Fruit fly (Drosophila melanogaster): Measurements from ENCODE around the gene CG11714.
A peak's percentile ranks its signal among the peaks of the same experiment; 100 is the strongest.

The CG11714 gene

DNA sequence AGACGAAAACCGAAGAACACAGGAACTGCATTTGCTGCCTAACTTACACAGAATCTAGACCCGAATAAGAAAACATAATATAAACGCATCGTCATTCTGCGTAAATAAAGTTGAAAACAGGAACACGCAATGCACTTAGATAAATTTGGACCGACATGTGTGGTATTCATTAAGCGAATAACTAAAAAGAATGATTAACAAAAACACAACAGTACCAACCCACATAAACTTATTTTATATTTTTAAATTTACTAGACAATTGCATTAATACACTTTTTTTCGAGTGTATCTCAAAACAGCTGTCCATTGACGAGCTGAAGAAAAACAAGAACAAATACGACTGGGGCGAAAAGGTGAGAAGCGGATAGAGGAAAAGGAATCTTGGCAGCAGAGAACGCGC, 31.8 kb upstream of the CG11714 start (continued):
- TF ChIP-seq CG17186 (GFP tag; optimal IDR thresholded peaks at IDR 0.05), result peak; percentile 52
- no peak for TF ChIP-seq luna (GFP tag; optimal IDR thresholded peaks at IDR 0.05)
- TF ChIP-seq Jarid2 (GFP tag; optimal IDR thresholded peaks at IDR 0.05), result no peak
- TF ChIP-seq CG16863 (GFP tag; optimal IDR thresholded peaks at IDR 0.05), result peak; percentile 60
- TF ChIP-seq CG30020 (tag; optimal IDR thresholded peaks at IDR 0.05), result peak; percentile 70
- no peak for TF ChIP-seq dimm (GFP tag; IDR thresholded peaks at IDR 0.05)
- TF ChIP-seq CG10431 (GFP tag; optimal IDR thresholded peaks at IDR 0.05), result peak; percentile 41
- TF ChIP-seq fd102C (GFP tag; optimal IDR thresholded peaks at IDR 0.05), result peak; percentile 76
- TF ChIP-seq CG15696 (tag; optimal IDR thresholded peaks at IDR 0.05), result peak; percentile 96
- TF ChIP-seq slbo (GFP tag; IDR thresholded peaks at IDR 0.05), result peak; percentile 66
- TF ChIP-seq CG14710 (tag; optimal IDR thresholded peaks at IDR 0.05), result peak; percentile 96
- TF ChIP-seq CG18262 (tag; optimal IDR thresholded peaks at IDR 0.05), result peak; percentile 96
- no peak for TF ChIP-seq Doc2 (GFP tag; IDR thresholded peaks at IDR 0.05)
- TF ChIP-seq her (GFP tag; optimal IDR thresholded peaks at IDR 0.05), result peak; percentile 46
- TF ChIP-seq CG4730 (GFP tag; IDR thresholded peaks at IDR 0.05), result peak; percentile 61
- TF ChIP-seq ato (GFP tag; IDR thresholded peaks at IDR 0.05; ENCODE audit: partially characterized antibody), result no peak
- peak; percentile 62 to 67 for TF ChIP-seq Hr51 (GFP tag; optimal IDR thresholded peaks at IDR 0.05)
- TF ChIP-seq mirr (GFP tag; optimal IDR thresholded peaks at IDR 0.05), result no peak
- TF ChIP-seq CG10209 (GFP tag; optimal IDR thresholded peaks at IDR 0.05), result peak; percentile 82
- TF ChIP-seq CG17385 (GFP tag; optimal IDR thresholded peaks at IDR 0.05), result peak; percentile 76
- no peak for TF ChIP-seq br (optimal IDR thresholded peaks at IDR 0.05)
- peak in 1 of 2 experiments; percentile 76 for TF ChIP-seq Eip74EF (GFP tag; optimal IDR thresholded peaks at IDR 0.05)
- peak; percentile 87 for TF ChIP-seq gcm (GFP tag; optimal IDR thresholded peaks at IDR 0.05)
- TF ChIP-seq Awh (GFP tag; IDR thresholded peaks at IDR 0.05), result peak; percentile 61
- no peak for TF ChIP-seq cad (GFP tag; optimal IDR thresholded peaks at IDR 0.05)
- TF ChIP-seq Sox100B (GFP tag; optimal IDR thresholded peaks at IDR 0.05), result peak; percentile 83
- peak; percentile 32 for TF ChIP-seq Myb (GFP tag; optimal IDR thresholded peaks at IDR 0.05)
- TF ChIP-seq ewg (GFP tag; optimal IDR thresholded peaks at IDR 0.05), result peak; percentile 64
- peak; percentile 69; the same call in 1 of the 2 replicates for TF ChIP-seq danr (GFP tag; IDR thresholded peaks at IDR 0.05)
- TF ChIP-seq toy (GFP tag; IDR thresholded peaks at IDR 0.05), result no peak
- TF ChIP-seq CG15011 (GFP tag; optimal IDR thresholded peaks at IDR 0.05), result peak; percentile 9
- TF ChIP-seq CoRest (tag; optimal IDR thresholded peaks at IDR 0.05), result peak; percentile 85
- peak; percentile 67 for TF ChIP-seq CG9609 (GFP tag; optimal IDR thresholded peaks at IDR 0.05)
- TF ChIP-seq chinmo (GFP tag; IDR thresholded peaks at IDR 0.05; ENCODE audit: partially characterized antibody), result no peak
- peak; percentile 85 for TF ChIP-seq CG34422 (GFP tag; IDR thresholded peaks at IDR 0.05)
- TF ChIP-seq kni (GFP tag; optimal IDR thresholded peaks at IDR 0.05), result peak; percentile 77
- TF ChIP-seq disco-r (GFP tag; optimal IDR thresholded peaks at IDR 0.05), result peak; percentile 68
- TF ChIP-seq CG1832 (GFP tag; optimal IDR thresholded peaks at IDR 0.05), result no peak
- TF ChIP-seq Hey (tag; optimal IDR thresholded peaks at IDR 0.05), result no peak
- TF ChIP-seq NfI (GFP tag; optimal IDR thresholded peaks at IDR 0.05), result peak; percentile 54
- peak; percentile 46 for TF ChIP-seq btn (GFP tag; optimal IDR thresholded peaks at IDR 0.05)
- TF ChIP-seq CG18476 (GFP tag; optimal IDR thresholded peaks at IDR 0.05), result peak; percentile 84
- peak; percentile 49 for TF ChIP-seq CG6272 (GFP tag; IDR thresholded peaks at IDR 0.05)
- no peak for TF ChIP-seq Fer2 (tag; optimal IDR thresholded peaks at IDR 0.05)
- peak; percentile 70 for TF ChIP-seq Mes4 (GFP tag; optimal IDR thresholded peaks at IDR 0.05)
- peak; percentile 83 for TF ChIP-seq CG11504 (tag; optimal IDR thresholded peaks at IDR 0.05)
- peak; percentile 41 for TF ChIP-seq Hmr (GFP tag; optimal IDR thresholded peaks at IDR 0.05)
- TF ChIP-seq CG16779 (GFP tag; IDR thresholded peaks at IDR 0.05), result no peak
- TF ChIP-seq Sry-β (GFP tag; optimal IDR thresholded peaks at IDR 0.05), result peak; percentile 40
- no peak for TF ChIP-seq Oaz (GFP tag; IDR thresholded peaks at IDR 0.05)
- TF ChIP-seq sob (GFP tag; IDR thresholded peaks at IDR 0.05), result peak; percentile 64
